Worm (Caenorhabditis elegans) whole organism, L4 larva: Measurements from ENCODE around the gene dct-8.

Experiments used
- ceh-28 ChIP-seq: fragments of 150-350 bp; optimal IDR thresholded peaks from 2 replicates; lab custom pipeline; 2014; ENCODE audit warnings: missing biosample characterization, missing genetic modification reagents, missing genetic modification characterization
- dve-1 ChIP-seq: sonication (generic microtip); optimal IDR thresholded peaks from 2 replicates; lab custom pipeline; 2017; ENCODE audit warnings: antibody characterized with exemption, mild to moderate bottlenecking, missing genetic modification characterization, missing compliant biosample characterization; ENCODE audit not compliant: insufficient read depth
- gei-8 ChIP-seq: fragments of 200-800 bp; sonication (Bioruptor generic); optimal IDR thresholded peaks from 2 replicates; lab custom pipeline; 2018; ENCODE audit warnings: mild to moderate bottlenecking, missing genetic modification characterization, missing compliant biosample characterization
- nhr-28 ChIP-seq: fragments of 150-350 bp; optimal IDR thresholded peaks from 2 replicates; lab custom pipeline; 2014; ENCODE audit warnings: missing biosample characterization, missing genetic modification characterization
- pha-4 ChIP-seq, 2 experiments: fragments of 150-350 bp in 1 of 2; fragments of 200-800 bp in 1 of 2; sonication (Bioruptor generic) in 1 of 2; IDR thresholded peaks in 1 of 2; optimal IDR thresholded peaks in 1 of 2; 2 replicates each; pipeline versions ENCODE4 v1.3.6 to Lab custom; 2014 to 2022; ENCODE audit warnings: missing genetic modification characterization in 2 of 2, missing genetic modification reagents in 2 of 2, missing biosample characterization in 1 of 2, missing compliant biosample characterization in 1 of 2
- zip-2 ChIP-seq: fragments of 150-350 bp; optimal IDR thresholded peaks from 2 replicates; lab custom pipeline; 2014; ENCODE audit warnings: missing biosample characterization, missing genetic modification characterization

DNA sequence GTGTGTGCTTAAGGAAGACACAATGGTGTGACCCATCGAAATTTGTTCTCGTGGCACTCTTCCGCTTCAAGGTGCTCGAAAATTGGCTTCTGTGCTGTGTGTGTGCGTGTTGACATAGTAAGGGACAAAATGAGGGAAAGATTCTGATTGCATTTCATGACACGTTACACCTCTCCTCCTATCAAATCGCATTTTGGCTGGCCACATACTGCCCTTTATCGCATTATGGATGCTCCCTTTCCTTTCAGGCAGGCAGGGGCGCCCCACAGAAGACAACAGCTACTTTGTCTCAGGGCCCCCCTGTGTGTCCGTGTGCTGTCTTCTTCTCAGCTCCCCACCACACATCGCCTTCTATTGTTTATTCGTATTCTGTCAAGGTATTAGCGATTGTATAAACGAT lies 47.4 kb upstream of the dct-8 start:
- TF ChIP-seq pha-4 (GFP tag; IDR thresholded peaks at IDR 0.05; lab: Robert Waterston, UW) (no peak), pha-4 (tag; optimal IDR thresholded peaks at IDR 0.05; lab: Kevin White, UChicago) (no peak), nhr-28 (tag; lab: Kevin White, UChicago) (no peak), ceh-28 (tag; lab: Kevin White, UChicago) (no peak), dve-1 (tag; lab: Kevin White, UChicago) (no peak), zip-2 (tag; lab: Kevin White, UChicago) (no peak), gei-8 (no peak)
